Worm (Caenorhabditis elegans) whole organism, L2 larva: ENCODE measurements around the gene nep-5.

Source experiments
- C34F6.9 ChIP-seq: fragments of 150-350 bp; optimal IDR thresholded peaks from 2 replicates; lab custom pipeline; 2014; ENCODE audit warnings: missing biosample characterization, missing genetic modification characterization
- F13H6.1 ChIP-seq: sonication (generic microtip); optimal IDR thresholded peaks from 2 replicates; lab custom pipeline; 2016; ENCODE audit warnings: missing genetic modification characterization, missing compliant biosample characterization
- R02D3.7 ChIP-seq: fragments of 150-350 bp; optimal IDR thresholded peaks from 2 replicates; lab custom pipeline; 2014; ENCODE audit warnings: missing biosample characterization, missing genetic modification characterization
- Y55F3AM.14 ChIP-seq: fragments of 200-800 bp; sonication (Bioruptor generic); optimal IDR thresholded peaks from 2 replicates; lab custom pipeline; 2018; ENCODE audit warnings: mild to moderate bottlenecking, missing genetic modification characterization, missing compliant biosample characterization
- ZK546.5 ChIP-seq: sonication (generic microtip); optimal IDR thresholded peaks from 2 replicates; lab custom pipeline; 2017; ENCODE audit warnings: missing biosample characterization, missing genetic modification characterization
- alr-1 ChIP-seq: fragments of 150-350 bp; optimal IDR thresholded peaks from 2 replicates; lab custom pipeline; 2014; ENCODE audit warnings: missing biosample characterization, missing genetic modification characterization
- aly-2 ChIP-seq: fragments of 150-350 bp; optimal IDR thresholded peaks from 2 replicates; lab custom pipeline; 2014; ENCODE audit warnings: missing biosample characterization, missing genetic modification characterization
- ama-1 ChIP-seq: fragments of 150-350 bp; optimal IDR thresholded peaks from 2 replicates; lab custom pipeline; 2018; ENCODE audit warnings: inconsistent platforms
- blmp-1 ChIP-seq: sonication (generic microtip); optimal IDR thresholded peaks from 2 replicates; lab custom pipeline; 2017; ENCODE audit warnings: missing genetic modification characterization, mild to moderate bottlenecking, missing compliant biosample characterization, antibody characterized with exemption, moderate library complexity; ENCODE audit not compliant: insufficient read depth
- ceh-82 ChIP-seq: fragments of 150-350 bp; optimal IDR thresholded peaks from 2 replicates; lab custom pipeline; 2014; ENCODE audit warnings: missing biosample characterization, missing genetic modification characterization
- crh-2 ChIP-seq: sonication (generic microtip); optimal IDR thresholded peaks from 2 replicates; lab custom pipeline; 2017; ENCODE audit warnings: missing biosample characterization, missing genetic modification characterization
- egl-27 ChIP-seq: sonication (generic microtip); optimal IDR thresholded peaks from 3 replicates; lab custom pipeline; 2017; ENCODE audit warnings: missing biosample characterization, missing genetic modification reagents, missing genetic modification characterization
- elt-1 ChIP-seq: fragments of 150-350 bp; optimal IDR thresholded peaks from 2 replicates; lab custom pipeline; 2014; ENCODE audit warnings: missing biosample characterization, missing genetic modification characterization
- elt-3 ChIP-seq: sonication (generic microtip); optimal IDR thresholded peaks from 2 replicates; lab custom pipeline; 2017; ENCODE audit warnings: missing biosample characterization, missing genetic modification characterization
- fos-1 ChIP-seq: fragments of 150-350 bp; optimal IDR thresholded peaks from 2 replicates; lab custom pipeline; 2014; ENCODE audit warnings: missing biosample characterization, missing genetic modification characterization
- gmeb-1 ChIP-seq: fragments of 150-350 bp; optimal IDR thresholded peaks from 2 replicates; lab custom pipeline; 2014; ENCODE audit warnings: missing biosample characterization, missing genetic modification characterization
- lin-11 ChIP-seq: fragments of 150-350 bp; sonication (generic microtip); optimal IDR thresholded peaks from 2 replicates; lab custom pipeline; 2014; ENCODE audit warnings: missing biosample characterization, missing genetic modification characterization, inconsistent platforms, mixed read lengths
- lin-13 ChIP-seq: fragments of 150-350 bp; optimal IDR thresholded peaks from 2 replicates; lab custom pipeline; 2014; ENCODE audit warnings: missing biosample characterization, missing genetic modification reagents, missing genetic modification characterization
- mab-5 ChIP-seq: fragments of 150-350 bp; optimal IDR thresholded peaks from 2 replicates; lab custom pipeline; 2014; ENCODE audit warnings: missing biosample characterization, missing genetic modification characterization
- mbf-1 ChIP-seq: sonication (generic microtip); optimal IDR thresholded peaks from 2 replicates; lab custom pipeline; 2017; ENCODE audit warnings: missing biosample characterization, missing genetic modification characterization
- nhr-10 ChIP-seq: sonication (generic microtip); optimal IDR thresholded peaks from 2 replicates; lab custom pipeline; 2017; ENCODE audit warnings: missing biosample characterization, missing genetic modification characterization
- nhr-11 ChIP-seq: fragments of 150-350 bp; optimal IDR thresholded peaks from 2 replicates; lab custom pipeline; 2014; ENCODE audit warnings: missing biosample characterization, missing genetic modification characterization
- nhr-12 ChIP-seq: fragments of 150-350 bp; optimal IDR thresholded peaks from 2 replicates; lab custom pipeline; 2014; ENCODE audit warnings: missing biosample characterization, missing genetic modification characterization
- nhr-129 ChIP-seq: fragments of 150-350 bp; optimal IDR thresholded peaks from 2 replicates; lab custom pipeline; 2014; ENCODE audit warnings: missing biosample characterization, missing genetic modification characterization
- nhr-21 ChIP-seq: fragments of 150-350 bp; optimal IDR thresholded peaks from 2 replicates; lab custom pipeline; 2014; ENCODE audit warnings: missing biosample characterization, missing genetic modification characterization
- nhr-237 ChIP-seq: fragments of 150-350 bp; optimal IDR thresholded peaks from 2 replicates; lab custom pipeline; 2014; ENCODE audit warnings: missing biosample characterization, missing genetic modification characterization
- nhr-6 ChIP-seq: fragments of 150-350 bp; optimal IDR thresholded peaks from 2 replicates; lab custom pipeline; 2014; ENCODE audit warnings: missing biosample characterization, missing genetic modification characterization
- nhr-77 ChIP-seq: fragments of 150-350 bp; optimal IDR thresholded peaks from 2 replicates; lab custom pipeline; 2014; ENCODE audit warnings: missing biosample characterization, missing genetic modification characterization
- peb-1 ChIP-seq: fragments of 150-350 bp; optimal IDR thresholded peaks from 2 replicates; lab custom pipeline; 2014; ENCODE audit warnings: missing biosample characterization, missing genetic modification characterization
- sem-4 ChIP-seq: fragments of 150-350 bp; optimal IDR thresholded peaks from 2 replicates; lab custom pipeline; 2014; ENCODE audit warnings: missing biosample characterization, missing genetic modification reagents, missing genetic modification characterization
- skn-1 ChIP-seq: sonication (generic microtip); optimal IDR thresholded peaks from 2 replicates; lab custom pipeline; 2017; ENCODE audit warnings: missing biosample characterization, missing genetic modification characterization
- sma-3 ChIP-seq: sonication (generic microtip); optimal IDR thresholded peaks from 2 replicates; lab custom pipeline; 2016; ENCODE audit warnings: missing genetic modification reagents, missing genetic modification characterization, missing compliant biosample characterization
- sma-9 ChIP-seq, 2 experiments: fragments of 150-350 bp in 1 of 2; sonication (generic microtip) in 1 of 2; optimal IDR thresholded peaks; 2 replicates each; lab custom pipeline; 2014 to 2016; ENCODE audit warnings: missing genetic modification characterization in 2 of 2, mild to moderate bottlenecking in 1 of 2, missing biosample characterization in 1 of 2, missing compliant biosample characterization in 1 of 2, missing genetic modification reagents in 1 of 2, moderate library complexity in 1 of 2
- snpc-4 ChIP-seq: fragments of 150-350 bp; optimal IDR thresholded peaks from 2 replicates; lab custom pipeline; 2014; ENCODE audit warnings: missing biosample characterization, missing genetic modification characterization
- unc-39 ChIP-seq: fragments of 150-350 bp; optimal IDR thresholded peaks from 2 replicates; lab custom pipeline; 2014; ENCODE audit warnings: missing biosample characterization, missing genetic modification characterization
- unc-55 ChIP-seq: fragments of 150-350 bp; sonication (generic microtip); optimal IDR thresholded peaks from 3 replicates; lab custom pipeline; 2014; ENCODE audit warnings: missing biosample characterization, missing genetic modification reagents, missing genetic modification characterization
- ztf-11 ChIP-seq: sonication (generic microtip); optimal IDR thresholded peaks from 2 replicates; lab custom pipeline; 2017; ENCODE audit warnings: missing biosample characterization, missing genetic modification characterization
- ztf-4 ChIP-seq: fragments of 150-350 bp; optimal IDR thresholded peaks from 2 replicates; lab custom pipeline; 2014; ENCODE audit warnings: missing biosample characterization, missing genetic modification characterization

Gene nep-5

ce11 chrII:5487844-5488243 is at the start of gene nep-5:
Gene nep-5, plus strand, starts transcription at chrII:5488144.
- TF ChIP-seq ceh-82 (tag; lab: Kevin White, UChicago): no peak
- no peak for TF ChIP-seq sem-4 (tag; lab: Kevin White, UChicago)
- no peak for TF ChIP-seq R02D3.7 (tag; lab: Kevin White, UChicago)
- TF ChIP-seq elt-3 (tag; lab: Kevin White, UChicago): no peak
- no peak for TF ChIP-seq F13H6.1
- TF ChIP-seq ZK546.5 (tag; lab: Kevin White, UChicago): no peak
- no peak for TF ChIP-seq nhr-6 (tag; lab: Kevin White, UChicago)
- TF ChIP-seq nhr-129 (tag; lab: Kevin White, UChicago): no peak
- TF ChIP-seq lin-11: no peak
- TF ChIP-seq elt-1: no peak
- no peak for TF ChIP-seq nhr-237 (tag; lab: Kevin White, UChicago)
- no peak for TF ChIP-seq skn-1 (tag; lab: Kevin White, UChicago)
- no peak for TF ChIP-seq nhr-12 (tag; lab: Kevin White, UChicago)
- no peak for TF ChIP-seq nhr-77 (tag; lab: Kevin White, UChicago)
- TF ChIP-seq nhr-21 (tag; lab: Kevin White, UChicago): no peak
- TF ChIP-seq C34F6.9 (tag; lab: Kevin White, UChicago): no peak

- TF ChIP-seq sem-4 (tag; lab: Kevin White, UChicago) (no peak), crh-2 (tag; lab: Kevin White, UChicago) (no peak), mbf-1 (tag; lab: Kevin White, UChicago) (no peak), nhr-77 (tag; lab: Kevin White, UChicago) (no peak), ztf-11 (tag; lab: Kevin White, UChicago) (no peak), peb-1 (no peak), elt-1 (no peak), egl-27 (tag; lab: Kevin White, UChicago) (no peak), elt-3 (tag; lab: Kevin White, UChicago) (no peak), ZK546.5 (tag; lab: Kevin White, UChicago) (no peak), snpc-4 (no peak), alr-1 (tag; lab: Kevin White, UChicago) (no peak), nhr-129 (tag; lab: Kevin White, UChicago) (no peak), ama-1 (lab: Kevin White, UChicago) (no peak), nhr-21 (tag; lab: Kevin White, UChicago) (no peak)
Observed at ce11 chrII:5446506-5446905, 41.4 kb upstream of the nep-5 start, which contains the start of gene nmr-1. Gene nmr-1, minus strand, starts transcription at chrII:5446606.

- TF ChIP-seq egl-27 (tag; lab: Kevin White, UChicago) (no peak), alr-1 (tag; lab: Kevin White, UChicago) (no peak), aly-2 (tag; lab: Kevin White, UChicago) (no peak), unc-55 (GFP tag; lab: Kevin White, UChicago) (no peak), snpc-4 (no peak), sem-4 (tag; lab: Kevin White, UChicago) (no peak), lin-13 (no peak), blmp-1 (tag; lab: Kevin White, UChicago) (no peak), ZK546.5 (tag; lab: Kevin White, UChicago) (no peak), unc-39 (tag; lab: Kevin White, UChicago) (no peak), gmeb-1 (no peak), F13H6.1 (no peak), sma-3 (GFP tag; lab: Kevin White, UChicago) (no peak), ztf-4 (tag; lab: Kevin White, UChicago) (no peak), nhr-6 (tag; lab: Kevin White, UChicago) (no peak), C34F6.9 (tag; lab: Kevin White, UChicago) (no peak), nhr-21 (tag; lab: Kevin White, UChicago) (no peak), nhr-10 (tag; lab: Kevin White, UChicago) (no peak), Y55F3AM.14 (no peak)
Observed at ce11 chrII:5447381-5447780, 40.6 kb upstream of the nep-5 start, which contains the start of gene cex-1. Gene cex-1, plus strand, starts transcription at chrII:5447681.

- no peak for TF ChIP-seq ama-1 (lab: Kevin White, UChicago)
- no peak for TF ChIP-seq snpc-4
- TF ChIP-seq nhr-21 (tag; lab: Kevin White, UChicago): no peak
- TF ChIP-seq mbf-1 (tag; lab: Kevin White, UChicago): no peak
- TF ChIP-seq nhr-77 (tag; lab: Kevin White, UChicago): no peak
- peak; percentile 52 for TF ChIP-seq F13H6.1
- no peak for TF ChIP-seq Y55F3AM.14
- TF ChIP-seq alr-1 (tag; lab: Kevin White, UChicago): no peak
- no peak for TF ChIP-seq R02D3.7 (tag; lab: Kevin White, UChicago)
- TF ChIP-seq mab-5 (tag; lab: Kevin White, UChicago): no peak
- no peak for TF ChIP-seq ztf-4 (tag; lab: Kevin White, UChicago)
- TF ChIP-seq nhr-11 (tag; lab: Kevin White, UChicago): no peak
- TF ChIP-seq fos-1 (tag; lab: Kevin White, UChicago): no peak
- no peak for TF ChIP-seq sem-4 (tag; lab: Kevin White, UChicago)
- TF ChIP-seq aly-2 (tag; lab: Kevin White, UChicago): no peak
- peak; percentile 60 for TF ChIP-seq sma-9 (GFP tag; optimal IDR thresholded peaks at IDR 0.05; lab: Kevin White, UChicago)
- TF ChIP-seq sma-9 (tag; optimal IDR thresholded peaks at IDR 0.05; lab: Kevin White, UChicago): no peak
- TF ChIP-seq gmeb-1: no peak
- TF ChIP-seq, all 48 proteins: peak for 2
Observed at ce11 chrII:5449219-5449618, 38.7 kb upstream of the nep-5 start.
